Worm (Caenorhabditis elegans): ENCODE measurements around the gene spp-9.

DNA sequence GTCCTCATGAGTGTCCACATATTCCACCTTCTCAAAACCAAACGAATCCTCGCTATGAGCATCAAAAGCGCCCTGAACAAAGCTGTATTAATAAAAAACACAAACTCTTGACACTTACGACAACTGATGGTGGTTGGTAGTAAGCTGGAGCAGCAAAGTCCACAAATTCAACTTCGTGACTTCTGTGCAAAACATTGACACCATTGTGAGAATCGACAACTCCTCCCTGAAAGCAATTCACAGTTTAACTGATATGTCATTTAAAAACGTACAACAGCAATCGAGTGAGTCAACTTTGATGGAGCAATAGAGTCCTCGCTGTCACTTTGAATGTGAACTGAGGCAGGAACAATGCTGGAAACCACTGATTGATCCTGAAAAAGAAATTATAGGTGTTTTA lies 29.8 kb downstream of the spp-9 start:
- TF ChIP-seq ztf-4 (tag; optimal IDR thresholded peaks at IDR 0.05) (no peak), lin-13 (GFP tag; optimal IDR thresholded peaks at IDR 0.05) (no peak), lin-15B (tag; optimal IDR thresholded peaks at IDR 0.05) (no peak), pqm-1 (tag; optimal IDR thresholded peaks at IDR 0.05) (no peak), fos-1 (tag; optimal IDR thresholded peaks at IDR 0.05) (no peak)
